Worm (Caenorhabditis elegans) whole organism, L4/young adult: ENCODE measurements around the gene R04A9.7.

Experiments
- W03F9.2 ChIP-seq: fragments of 150-350 bp; optimal IDR thresholded peaks from 2 replicates; lab custom pipeline; 2014; ENCODE audit warnings: missing biosample characterization, missing genetic modification characterization
- dao-5 ChIP-seq: sonication (generic microtip); optimal IDR thresholded peaks from 2 replicates; lab custom pipeline; 2016; ENCODE audit warnings: missing genotype, missing genetic modification characterization, moderate library complexity, missing compliant biosample characterization
- him-1 ChIP-seq: sonication (generic microtip); optimal IDR thresholded peaks from 2 replicates; lab custom pipeline; 2016; ENCODE audit warnings: missing genotype, missing genetic modification reagents, missing genetic modification characterization, missing compliant biosample characterization

DNA sequence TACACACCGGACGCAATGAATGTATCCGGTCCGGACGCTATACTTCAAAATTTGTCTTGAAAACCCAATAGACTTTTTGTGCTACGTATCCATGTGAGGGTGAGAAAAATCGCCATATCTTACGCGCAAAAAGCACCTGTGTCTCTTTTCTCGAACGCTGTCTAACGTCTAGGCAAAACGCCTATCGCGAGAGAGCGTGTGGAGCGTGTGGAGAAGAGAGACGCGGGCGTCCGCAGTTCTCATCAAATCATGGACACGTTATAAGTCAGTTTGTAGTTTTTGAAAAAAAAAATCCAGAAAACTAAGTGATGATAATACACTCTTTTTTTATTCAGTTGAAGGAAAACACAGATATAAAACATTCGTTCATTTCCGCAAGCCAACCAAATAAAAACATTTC is 13.7 kb downstream of the R04A9.7 start:
- TF ChIP-seq W03F9.2 (tag; lab: Kevin White, UChicago): no peak
- no peak for TF ChIP-seq him-1 (tag; lab: Kevin White, UChicago)
- TF ChIP-seq dao-5 (tag; lab: Kevin White, UChicago): no peak
